Fruit fly (Drosophila melanogaster) Kc167 (cell line): ENCODE results near the gene Osi17.

Experiments used
- Myc ChIP-seq: fragments of >200 bp; optimal IDR thresholded peaks from 2 replicates; lab custom pipeline; 2017; ENCODE audit warnings: missing external identifiers
- Sin3A ChIP-seq: fragments of >200 bp; optimal IDR thresholded peaks from 2 replicates; lab custom pipeline; 2018; ENCODE audit warnings: missing external identifiers
- h ChIP-seq: fragments of >200 bp; optimal IDR thresholded peaks from 3 replicates; lab custom pipeline; 2018; ENCODE audit warnings: missing external identifiers
- psq ChIP-seq: fragments of >200 bp; optimal IDR thresholded peaks from 2 replicates; lab custom pipeline; 2017; ENCODE audit warnings: missing external identifiers

DNA sequence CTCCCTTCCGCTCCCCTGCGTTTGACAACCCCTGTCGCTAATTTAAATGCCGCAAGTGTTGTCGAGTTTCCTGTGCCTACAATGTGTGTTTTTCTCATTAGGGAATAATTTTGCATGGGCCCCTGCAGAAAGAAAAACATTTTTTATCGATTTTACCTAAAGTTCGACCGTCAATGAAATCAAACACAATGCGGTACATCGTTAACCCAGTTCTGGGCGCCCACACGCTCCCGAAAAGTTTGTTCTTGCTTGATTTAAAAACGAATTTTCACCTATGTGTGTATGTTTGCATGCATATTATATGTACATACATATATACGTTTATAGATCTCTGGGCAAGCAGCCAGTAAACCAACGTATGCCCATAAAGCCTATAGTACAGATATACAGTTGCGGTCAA is 40.9 kb downstream of the Osi17 start:
- TF ChIP-seq psq (no peak), Sin3A (lab: Kevin White, UChicago) (no peak), h (lab: Kevin White, UChicago) (no peak), Myc (lab: Kevin White, UChicago) (no peak)
